Fruit fly (Drosophila melanogaster) whole organism, pupa: ENCODE results near the gene CG33309.

ENCODE experiments used
- CG10348 ChIP-seq: fragments of 200-800 bp; sonication (Bioruptor generic); IDR thresholded peaks from 2 replicates; pipeline ENCODE4 v1.3.6; 2022; ENCODE audit warnings: missing biosample characterization, missing genetic modification characterization
- CG12605 ChIP-seq: fragments of 200-800 bp; sonication (Bioruptor generic); IDR thresholded peaks from 2 replicates; pipeline ENCODE4 v1.3.6; 2022; ENCODE audit warnings: missing biosample characterization, missing genetic modification characterization
- CG13204 ChIP-seq: fragments of 200-800 bp; sonication (Bioruptor generic); optimal IDR thresholded peaks from 2 replicates; lab custom pipeline; 2018; ENCODE audit warnings: missing biosample characterization, mild to moderate bottlenecking, missing genetic modification characterization, moderate library complexity
- CG14655 ChIP-seq: fragments of 200-800 bp; sonication (Bioruptor generic); optimal IDR thresholded peaks from 3 replicates; lab custom pipeline; 2017; ENCODE audit warnings: mild to moderate bottlenecking, missing biosample characterization, missing genetic modification reagents, missing genetic modification characterization
- CG15710 ChIP-seq: fragments of 200-800 bp; sonication (Bioruptor generic); optimal IDR thresholded peaks from 2 replicates; lab custom pipeline; 2018; ENCODE audit warnings: missing biosample characterization, mild to moderate bottlenecking, missing genetic modification characterization, moderate library complexity
- CG17806 ChIP-seq: fragments of 200-800 bp; sonication (Bioruptor generic); optimal IDR thresholded peaks from 2 replicates; lab custom pipeline; 2018; ENCODE audit warnings: missing biosample characterization, mild to moderate bottlenecking, missing genetic modification characterization, moderate library complexity
- CG32121 ChIP-seq: fragments of 200-800 bp; sonication (Bioruptor generic); IDR thresholded peaks from 2 replicates; pipeline ENCODE4 v1.3.6; 2022; ENCODE audit warnings: missing biosample characterization, missing genetic modification characterization
- CG34367 ChIP-seq: fragments of 200-800 bp; sonication (Bioruptor generic); optimal IDR thresholded peaks from 2 replicates; lab custom pipeline; 2018; ENCODE audit warnings: missing biosample characterization, mild to moderate bottlenecking, missing genetic modification characterization
- CG9948 ChIP-seq: fragments of 200-800 bp; sonication (Bioruptor generic); optimal IDR thresholded peaks from 2 replicates; lab custom pipeline; 2018; ENCODE audit warnings: missing biosample characterization, mild to moderate bottlenecking, missing genetic modification characterization, moderate library complexity
- EcR ChIP-seq: fragments of 200-800 bp; sonication (Bioruptor generic); optimal IDR thresholded peaks from 3 replicates; lab custom pipeline; 2019; ENCODE audit warnings: missing biosample characterization, missing genetic modification characterization, mild to moderate bottlenecking, moderate library complexity, missing genetic modification reagents
- Pif1B ChIP-seq: fragments of 200-800 bp; sonication (Bioruptor generic); optimal IDR thresholded peaks from 3 replicates; lab custom pipeline; 2016; ENCODE audit warnings: missing biosample characterization, missing genetic modification characterization
- Snoo ChIP-seq: fragments of 200-800 bp; sonication (Bioruptor generic); optimal IDR thresholded peaks from 3 replicates; lab custom pipeline; 2017; ENCODE audit warnings: missing biosample characterization, mild to moderate bottlenecking, missing genetic modification characterization, inconsistent platforms
- fd96Ca ChIP-seq: fragments of 200-800 bp; sonication (Bioruptor generic); IDR thresholded peaks from 3 replicates; pipeline ENCODE4 v1.3.6; 2022; ENCODE audit warnings: missing biosample characterization, missing genetic modification characterization
- rn ChIP-seq: fragments of 200-800 bp; sonication (Bioruptor generic); IDR thresholded peaks from 2 replicates; pipeline ENCODE4 v1.3.6; 2022; ENCODE audit warnings: missing biosample characterization, missing genetic modification characterization

dm6 chr2L:14842058-14842457, 31.5 kb downstream of the CG33309 start, which contains the start of gene CG42682:
- TF ChIP-seq EcR (no peak), CG14655 (GFP tag; lab: Kevin White, UChicago) (no peak), CG10348 (no peak), fd96Ca (no peak), CG9948 (no peak), CG34367 (tag; lab: Kevin White, UChicago) (no peak), CG32121 (GFP tag; lab: Robert Waterston, UW) (no peak), CG13204 (GFP tag; lab: Kevin White, UChicago) (no peak), Snoo (tag; lab: Kevin White, UChicago) (no peak), CG12605 (GFP tag; lab: Robert Waterston, UW) (no peak), rn (no peak), CG17806 (no peak), Pif1B (GFP tag; lab: Kevin White, UChicago) (no peak), CG15710 (tag; lab: Kevin White, UChicago) (no peak)
